Worm (Caenorhabditis elegans) whole organism, L2 larva: ENCODE results near the gene C34B4.5.
A peak's percentile ranks its signal among the peaks of the same experiment; 100 is the strongest.

Experiments used
- C34F6.9 ChIP-seq: fragments of 150-350 bp; optimal IDR thresholded peaks from 2 replicates; lab custom pipeline; 2014; ENCODE audit warnings: missing biosample characterization, missing genetic modification characterization
- F13H6.1 ChIP-seq: sonication (generic microtip); optimal IDR thresholded peaks from 2 replicates; lab custom pipeline; 2016; ENCODE audit warnings: missing genetic modification characterization, missing compliant biosample characterization
- R02D3.7 ChIP-seq: fragments of 150-350 bp; optimal IDR thresholded peaks from 2 replicates; lab custom pipeline; 2014; ENCODE audit warnings: missing biosample characterization, missing genetic modification characterization
- Y55F3AM.14 ChIP-seq: fragments of 200-800 bp; sonication (Bioruptor generic); optimal IDR thresholded peaks from 2 replicates; lab custom pipeline; 2018; ENCODE audit warnings: mild to moderate bottlenecking, missing genetic modification characterization, missing compliant biosample characterization
- ZK546.5 ChIP-seq: sonication (generic microtip); optimal IDR thresholded peaks from 2 replicates; lab custom pipeline; 2017; ENCODE audit warnings: missing biosample characterization, missing genetic modification characterization
- alr-1 ChIP-seq: fragments of 150-350 bp; optimal IDR thresholded peaks from 2 replicates; lab custom pipeline; 2014; ENCODE audit warnings: missing biosample characterization, missing genetic modification characterization
- aly-2 ChIP-seq: fragments of 150-350 bp; optimal IDR thresholded peaks from 2 replicates; lab custom pipeline; 2014; ENCODE audit warnings: missing biosample characterization, missing genetic modification characterization
- ama-1 ChIP-seq: fragments of 150-350 bp; optimal IDR thresholded peaks from 2 replicates; lab custom pipeline; 2018; ENCODE audit warnings: inconsistent platforms
- blmp-1 ChIP-seq: sonication (generic microtip); optimal IDR thresholded peaks from 2 replicates; lab custom pipeline; 2017; ENCODE audit warnings: missing genetic modification characterization, mild to moderate bottlenecking, missing compliant biosample characterization, antibody characterized with exemption, moderate library complexity; ENCODE audit not compliant: insufficient read depth
- ceh-16 ChIP-seq: fragments of 150-350 bp; optimal IDR thresholded peaks from 2 replicates; lab custom pipeline; 2014; ENCODE audit warnings: missing biosample characterization, missing genetic modification characterization
- ceh-82 ChIP-seq: fragments of 150-350 bp; optimal IDR thresholded peaks from 2 replicates; lab custom pipeline; 2014; ENCODE audit warnings: missing biosample characterization, missing genetic modification characterization
- crh-2 ChIP-seq: sonication (generic microtip); optimal IDR thresholded peaks from 2 replicates; lab custom pipeline; 2017; ENCODE audit warnings: missing biosample characterization, missing genetic modification characterization
- dmd-4 ChIP-seq: sonication (generic microtip); optimal IDR thresholded peaks from 2 replicates; lab custom pipeline; 2017; ENCODE audit warnings: missing biosample characterization, missing genetic modification characterization
- egl-27 ChIP-seq: sonication (generic microtip); optimal IDR thresholded peaks from 3 replicates; lab custom pipeline; 2017; ENCODE audit warnings: missing biosample characterization, missing genetic modification reagents, missing genetic modification characterization
- elt-1 ChIP-seq: fragments of 150-350 bp; optimal IDR thresholded peaks from 2 replicates; lab custom pipeline; 2014; ENCODE audit warnings: missing biosample characterization, missing genetic modification characterization
- elt-3 ChIP-seq: sonication (generic microtip); optimal IDR thresholded peaks from 2 replicates; lab custom pipeline; 2017; ENCODE audit warnings: missing biosample characterization, missing genetic modification characterization
- fos-1 ChIP-seq: fragments of 150-350 bp; optimal IDR thresholded peaks from 2 replicates; lab custom pipeline; 2014; ENCODE audit warnings: missing biosample characterization, missing genetic modification characterization
- gmeb-1 ChIP-seq: fragments of 150-350 bp; optimal IDR thresholded peaks from 2 replicates; lab custom pipeline; 2014; ENCODE audit warnings: missing biosample characterization, missing genetic modification characterization
- lin-11 ChIP-seq: fragments of 150-350 bp; sonication (generic microtip); optimal IDR thresholded peaks from 2 replicates; lab custom pipeline; 2014; ENCODE audit warnings: missing biosample characterization, missing genetic modification characterization, inconsistent platforms, mixed read lengths
- lin-13 ChIP-seq: fragments of 150-350 bp; optimal IDR thresholded peaks from 2 replicates; lab custom pipeline; 2014; ENCODE audit warnings: missing biosample characterization, missing genetic modification reagents, missing genetic modification characterization
- lin-39 ChIP-seq: fragments of 150-350 bp; optimal IDR thresholded peaks from 2 replicates; lab custom pipeline; 2014; ENCODE audit warnings: missing biosample characterization, missing genetic modification reagents, missing genetic modification characterization
- lsy-2 ChIP-seq, 2 experiments: fragments of 150-350 bp in 1 of 2; sonication (generic microtip) in 1 of 2; optimal IDR thresholded peaks; 2 replicates each; lab custom pipeline; 2014 to 2017; ENCODE audit warnings: missing biosample characterization in 2 of 2, missing genetic modification characterization in 2 of 2
- mab-5 ChIP-seq: fragments of 150-350 bp; optimal IDR thresholded peaks from 2 replicates; lab custom pipeline; 2014; ENCODE audit warnings: missing biosample characterization, missing genetic modification characterization
- mbf-1 ChIP-seq: sonication (generic microtip); optimal IDR thresholded peaks from 2 replicates; lab custom pipeline; 2017; ENCODE audit warnings: missing biosample characterization, missing genetic modification characterization
- mdl-1 ChIP-seq, 2 experiments: fragments of 150-350 bp in 1 of 2; sonication (generic microtip) in 1 of 2; optimal IDR thresholded peaks; 2 replicates each; lab custom pipeline; 2017; ENCODE audit warnings: missing biosample characterization in 2 of 2, missing genetic modification characterization in 2 of 2
- nhr-10 ChIP-seq: sonication (generic microtip); optimal IDR thresholded peaks from 2 replicates; lab custom pipeline; 2017; ENCODE audit warnings: missing biosample characterization, missing genetic modification characterization
- nhr-11 ChIP-seq: fragments of 150-350 bp; optimal IDR thresholded peaks from 2 replicates; lab custom pipeline; 2014; ENCODE audit warnings: missing biosample characterization, missing genetic modification characterization
- nhr-12 ChIP-seq: fragments of 150-350 bp; optimal IDR thresholded peaks from 2 replicates; lab custom pipeline; 2014; ENCODE audit warnings: missing biosample characterization, missing genetic modification characterization
- nhr-129 ChIP-seq: fragments of 150-350 bp; optimal IDR thresholded peaks from 2 replicates; lab custom pipeline; 2014; ENCODE audit warnings: missing biosample characterization, missing genetic modification characterization
- nhr-21 ChIP-seq: fragments of 150-350 bp; optimal IDR thresholded peaks from 2 replicates; lab custom pipeline; 2014; ENCODE audit warnings: missing biosample characterization, missing genetic modification characterization
- nhr-23 ChIP-seq: fragments of 150-350 bp; optimal IDR thresholded peaks from 2 replicates; lab custom pipeline; 2014; ENCODE audit warnings: missing biosample characterization, missing genetic modification reagents, missing genetic modification characterization
- nhr-237 ChIP-seq: fragments of 150-350 bp; optimal IDR thresholded peaks from 2 replicates; lab custom pipeline; 2014; ENCODE audit warnings: missing biosample characterization, missing genetic modification characterization
- nhr-25 ChIP-seq: fragments of 150-350 bp; sonication (generic microtip); optimal IDR thresholded peaks from 3 replicates; lab custom pipeline; 2014; ENCODE audit warnings: missing biosample characterization, missing genetic modification characterization
- nhr-6 ChIP-seq: fragments of 150-350 bp; optimal IDR thresholded peaks from 2 replicates; lab custom pipeline; 2014; ENCODE audit warnings: missing biosample characterization, missing genetic modification characterization
- nhr-77 ChIP-seq: fragments of 150-350 bp; optimal IDR thresholded peaks from 2 replicates; lab custom pipeline; 2014; ENCODE audit warnings: missing biosample characterization, missing genetic modification characterization
- peb-1 ChIP-seq: fragments of 150-350 bp; optimal IDR thresholded peaks from 2 replicates; lab custom pipeline; 2014; ENCODE audit warnings: missing biosample characterization, missing genetic modification characterization
- sem-4 ChIP-seq: fragments of 150-350 bp; optimal IDR thresholded peaks from 2 replicates; lab custom pipeline; 2014; ENCODE audit warnings: missing biosample characterization, missing genetic modification reagents, missing genetic modification characterization
- skn-1 ChIP-seq: sonication (generic microtip); optimal IDR thresholded peaks from 2 replicates; lab custom pipeline; 2017; ENCODE audit warnings: missing biosample characterization, missing genetic modification characterization
- sma-3 ChIP-seq: sonication (generic microtip); optimal IDR thresholded peaks from 2 replicates; lab custom pipeline; 2016; ENCODE audit warnings: missing genetic modification reagents, missing genetic modification characterization, missing compliant biosample characterization
- sma-9 ChIP-seq, 2 experiments: fragments of 150-350 bp in 1 of 2; sonication (generic microtip) in 1 of 2; optimal IDR thresholded peaks; 2 replicates each; lab custom pipeline; 2014 to 2016; ENCODE audit warnings: missing genetic modification characterization in 2 of 2, mild to moderate bottlenecking in 1 of 2, missing biosample characterization in 1 of 2, missing compliant biosample characterization in 1 of 2, missing genetic modification reagents in 1 of 2, moderate library complexity in 1 of 2
- snpc-4 ChIP-seq: fragments of 150-350 bp; optimal IDR thresholded peaks from 2 replicates; lab custom pipeline; 2014; ENCODE audit warnings: missing biosample characterization, missing genetic modification characterization
- unc-39 ChIP-seq: fragments of 150-350 bp; optimal IDR thresholded peaks from 2 replicates; lab custom pipeline; 2014; ENCODE audit warnings: missing biosample characterization, missing genetic modification characterization
- unc-55 ChIP-seq: fragments of 150-350 bp; sonication (generic microtip); optimal IDR thresholded peaks from 3 replicates; lab custom pipeline; 2014; ENCODE audit warnings: missing biosample characterization, missing genetic modification reagents, missing genetic modification characterization
- unc-62 ChIP-seq: fragments of 150-350 bp; optimal IDR thresholded peaks from 2 replicates; lab custom pipeline; 2014; ENCODE audit warnings: missing biosample characterization, missing genetic modification reagents, missing genetic modification characterization
- zag-1 ChIP-seq: fragments of 150-350 bp; optimal IDR thresholded peaks from 2 replicates; lab custom pipeline; 2014; ENCODE audit warnings: missing biosample characterization, missing genetic modification characterization
- ztf-1 ChIP-seq: fragments of 200-800 bp; sonication (Bioruptor generic); conservative IDR thresholded peaks from 2 replicates; pipeline ENCODE4 v1.3.6; 2022; ENCODE audit warnings: missing genetic modification characterization, missing compliant biosample characterization
- ztf-11 ChIP-seq: sonication (generic microtip); optimal IDR thresholded peaks from 2 replicates; lab custom pipeline; 2017; ENCODE audit warnings: missing biosample characterization, missing genetic modification characterization
- ztf-4 ChIP-seq: fragments of 150-350 bp; optimal IDR thresholded peaks from 2 replicates; lab custom pipeline; 2014; ENCODE audit warnings: missing biosample characterization, missing genetic modification characterization

C34B4.5 gene

ce11 chrV:13081197-13081747, 14.5 kb upstream of the C34B4.5 start:
- no peak for TF ChIP-seq ceh-82
- TF ChIP-seq nhr-6 (tag; lab: Kevin White, UChicago), result no peak
- peak; percentile 62 for TF ChIP-seq ztf-4
- peak; percentile 69 for TF ChIP-seq F13H6.1
- no peak for TF ChIP-seq dmd-4 (tag; lab: Kevin White, UChicago)
- peak; percentile 8 for TF ChIP-seq nhr-23 (tag; lab: Kevin White, UChicago)
- peak; percentile 49 for TF ChIP-seq gmeb-1
- TF ChIP-seq elt-1 (tag; lab: Kevin White, UChicago), result no peak
- no peak for TF ChIP-seq snpc-4 (tag; lab: Kevin White, UChicago)
- TF ChIP-seq Y55F3AM.14 (GFP tag; lab: Kevin White, UChicago), result peak; percentile 72
- TF ChIP-seq nhr-129, result peak; percentile 67
- TF ChIP-seq unc-39 (tag; lab: Kevin White, UChicago), result no peak
- no peak for TF ChIP-seq ama-1
- no peak for TF ChIP-seq ZK546.5 (tag; lab: Kevin White, UChicago)
- no peak for TF ChIP-seq unc-55 (GFP tag; lab: Kevin White, UChicago)
- TF ChIP-seq ztf-11 (tag; lab: Kevin White, UChicago), result no peak
- TF ChIP-seq nhr-77 (tag; lab: Kevin White, UChicago), result no peak
- no peak for TF ChIP-seq nhr-11 (tag; lab: Kevin White, UChicago)
- TF ChIP-seq R02D3.7 (tag; lab: Kevin White, UChicago), result no peak
- peak; percentile 37 for TF ChIP-seq C34F6.9 (tag; lab: Kevin White, UChicago)
- peak; percentile 74 for TF ChIP-seq fos-1 (tag; lab: Kevin White, UChicago)
- peak; percentile 80 for TF ChIP-seq ceh-16
- peak in 1 of 2 experiments; percentile 61 for TF ChIP-seq lsy-2 (tag; optimal IDR thresholded peaks at IDR 0.05; lab: Kevin White, UChicago)
- TF ChIP-seq nhr-21 (tag; lab: Kevin White, UChicago), result peak; percentile 98
- TF ChIP-seq sma-3, result peak; percentile 96
- peak; percentile 75 to 89 for TF ChIP-seq mdl-1 (tag; optimal IDR thresholded peaks at IDR 0.05; lab: Kevin White, UChicago)
- TF ChIP-seq lin-11 (tag; lab: Kevin White, UChicago), result no peak
- peak; percentile 98 for TF ChIP-seq sma-9 (GFP tag; optimal IDR thresholded peaks at IDR 0.05; lab: Kevin White, UChicago)
- TF ChIP-seq sma-9 (tag; optimal IDR thresholded peaks at IDR 0.05; lab: Kevin White, UChicago), result peak; percentile 51
- no peak for TF ChIP-seq skn-1 (tag; lab: Kevin White, UChicago)
- TF ChIP-seq elt-3 (tag; lab: Kevin White, UChicago), result no peak
- TF ChIP-seq alr-1, result no peak
- peak; percentile 92 for TF ChIP-seq egl-27 (tag; lab: Kevin White, UChicago)
- TF ChIP-seq nhr-237 (tag; lab: Kevin White, UChicago), result no peak
- TF ChIP-seq unc-62 (GFP tag; lab: Kevin White, UChicago), result peak; percentile 35
- TF ChIP-seq mbf-1 (tag; lab: Kevin White, UChicago), result no peak
- TF ChIP-seq lin-13 (GFP tag; lab: Kevin White, UChicago), result no peak
- TF ChIP-seq sem-4 (tag; lab: Kevin White, UChicago), result no peak
- no peak for TF ChIP-seq aly-2 (tag; lab: Kevin White, UChicago)
- no peak for TF ChIP-seq ztf-1
- TF ChIP-seq nhr-25, result peak; percentile 99
- no peak for TF ChIP-seq lin-39 (tag; lab: Kevin White, UChicago)
- peak; percentile 38 for TF ChIP-seq nhr-10 (tag; lab: Kevin White, UChicago)
- no peak for TF ChIP-seq nhr-12 (tag; lab: Kevin White, UChicago)
- TF ChIP-seq blmp-1 (tag; lab: Kevin White, UChicago), result peak; percentile 87
- no peak for TF ChIP-seq zag-1 (tag; lab: Kevin White, UChicago)
- TF ChIP-seq peb-1 (tag; lab: Kevin White, UChicago), result no peak
- peak; percentile 77 for TF ChIP-seq mab-5 (tag; lab: Kevin White, UChicago)
- TF ChIP-seq crh-2 (tag; lab: Kevin White, UChicago), result peak; percentile 99
